Worm (Caenorhabditis elegans) whole organism, early embryonic: ENCODE data around the gene arid-1.

Experiments
- ama-1 ChIP-seq: fragments of 150-350 bp; optimal IDR thresholded peaks from 2 replicates; lab custom pipeline; 2014
- scrt-1 ChIP-seq: fragments of 200-800 bp; sonication (Bioruptor generic); IDR thresholded peaks from 2 replicates; pipeline ENCODE4 v1.3.6; 2022; ENCODE audit warnings: missing genetic modification characterization, missing compliant biosample characterization
- tbx-11 ChIP-seq: fragments of 200-800 bp; sonication (Bioruptor generic); IDR thresholded peaks from 2 replicates; pipeline ENCODE4 v1.3.6; 2022; ENCODE audit warnings: missing genetic modification characterization, missing compliant biosample characterization

DNA sequence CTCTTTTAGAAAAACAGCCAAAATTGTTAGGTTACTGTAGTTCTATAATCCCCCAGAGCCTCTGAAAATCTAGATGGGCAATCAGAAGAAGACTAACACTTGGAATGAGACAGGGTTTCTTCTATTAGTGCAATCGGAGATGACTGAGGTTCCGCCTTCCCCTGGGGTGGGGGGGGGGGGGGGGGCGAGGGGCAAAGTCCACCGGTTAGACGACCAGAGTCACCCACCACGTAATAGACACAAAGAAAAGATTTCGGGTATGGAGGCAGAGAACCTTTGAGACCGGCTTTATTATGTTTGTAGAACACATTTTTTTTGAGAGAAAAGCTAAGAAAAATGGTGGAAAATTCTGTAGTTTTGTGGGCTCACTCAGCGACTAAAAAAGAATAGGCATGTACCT, 33.8 kb upstream of the arid-1 start:
- no peak for TF ChIP-seq scrt-1 (GFP tag; lab: Robert Waterston, UW)
- TF ChIP-seq ama-1 (lab: Kevin White, UChicago), result no peak
- TF ChIP-seq tbx-11 (GFP tag; lab: Robert Waterston, UW), result no peak
